Worm (Caenorhabditis elegans) whole organism, L3 larva: Measurements from ENCODE around the gene cutl-12.

Experiments used
- R02D3.7 ChIP-seq: fragments of 150-350 bp; optimal IDR thresholded peaks from 2 replicates; lab custom pipeline; 2014; ENCODE audit warnings: missing biosample characterization, missing genetic modification characterization
- aly-2 ChIP-seq: fragments of 150-350 bp; optimal IDR thresholded peaks from 2 replicates; lab custom pipeline; 2014; ENCODE audit warnings: missing biosample characterization, missing genetic modification characterization
- ama-1 ChIP-seq: fragments of 150-350 bp; optimal IDR thresholded peaks from 2 replicates; lab custom pipeline; 2018
- ceh-28 ChIP-seq: fragments of 150-350 bp; optimal IDR thresholded peaks from 2 replicates; lab custom pipeline; 2014; ENCODE audit warnings: missing biosample characterization, missing genetic modification reagents, missing genetic modification characterization
- ceh-9 ChIP-seq: sonication (generic microtip); optimal IDR thresholded peaks from 2 replicates; lab custom pipeline; 2018; ENCODE audit warnings: missing biosample characterization, missing genetic modification characterization
- daf-12 ChIP-seq: fragments of 150-350 bp; optimal IDR thresholded peaks from 2 replicates; lab custom pipeline; 2014; ENCODE audit warnings: missing biosample characterization, missing genetic modification reagents, missing genetic modification characterization
- egl-27 ChIP-seq: sonication (generic microtip); optimal IDR thresholded peaks from 4 replicates; lab custom pipeline; 2017; ENCODE audit warnings: missing biosample characterization, missing genetic modification reagents, missing genetic modification characterization
- egl-5 ChIP-seq: fragments of 150-350 bp; optimal IDR thresholded peaks from 2 replicates; lab custom pipeline; 2017; ENCODE audit warnings: missing biosample characterization, missing genetic modification reagents, missing genetic modification characterization, inconsistent platforms
- elt-1 ChIP-seq: fragments of 150-350 bp; optimal IDR thresholded peaks from 2 replicates; lab custom pipeline; 2014; ENCODE audit warnings: missing biosample characterization, missing genetic modification characterization
- elt-2 ChIP-seq: sonication (generic microtip); optimal IDR thresholded peaks from 2 replicates; lab custom pipeline; 2016; ENCODE audit warnings: missing genetic modification reagents, mild to moderate bottlenecking, missing genetic modification characterization, missing compliant biosample characterization
- elt-3 ChIP-seq, 3 experiments: fragments of 150-350 bp in 1 of 3; sonication (generic microtip) in 2 of 3; optimal IDR thresholded peaks; 2 replicates in 2 of 3; 4 replicates in 1 of 3; lab custom pipeline; 2014 to 2017; ENCODE audit warnings: missing biosample characterization in 3 of 3, missing genetic modification characterization in 3 of 3
- fkh-10 ChIP-seq: sonication (generic microtip); optimal IDR thresholded peaks from 2 replicates; lab custom pipeline; 2017; ENCODE audit warnings: missing biosample characterization, missing genetic modification reagents, missing genetic modification characterization
- jun-1 ChIP-seq: fragments of 150-350 bp; optimal IDR thresholded peaks from 2 replicates; lab custom pipeline; 2014; ENCODE audit warnings: missing biosample characterization, missing genetic modification reagents, missing genetic modification characterization
- lin-15B ChIP-seq: fragments of 150-350 bp; optimal IDR thresholded peaks from 2 replicates; lab custom pipeline; 2014; ENCODE audit warnings: missing biosample characterization, missing genetic modification characterization
- lin-39 ChIP-seq: fragments of 150-350 bp; optimal IDR thresholded peaks from 2 replicates; lab custom pipeline; 2018; ENCODE audit warnings: missing biosample characterization, missing genetic modification reagents, missing genetic modification characterization
- lsy-12 ChIP-seq: sonication (generic microtip); optimal IDR thresholded peaks from 2 replicates; lab custom pipeline; 2016; ENCODE audit warnings: mild to moderate bottlenecking, missing genetic modification characterization, missing compliant biosample characterization
- mdl-1 ChIP-seq: fragments of 150-350 bp; optimal IDR thresholded peaks from 2 replicates; lab custom pipeline; 2014; ENCODE audit warnings: missing biosample characterization, missing genetic modification characterization
- mml-1 ChIP-seq: fragments of 150-350 bp; sonication (generic microtip); optimal IDR thresholded peaks from 3 replicates; lab custom pipeline; 2014; ENCODE audit warnings: missing biosample characterization, missing genetic modification characterization
- nfya-1 ChIP-seq: sonication (generic microtip); optimal IDR thresholded peaks from 2 replicates; lab custom pipeline; 2017; ENCODE audit warnings: missing genetic modification characterization, mild to moderate bottlenecking, missing compliant biosample characterization, antibody characterized with exemption, moderate library complexity; ENCODE audit not compliant: insufficient read depth
- nhr-12 ChIP-seq: fragments of 150-350 bp; optimal IDR thresholded peaks from 2 replicates; lab custom pipeline; 2014; ENCODE audit warnings: missing biosample characterization, missing genetic modification characterization
- nhr-237 ChIP-seq: fragments of 150-350 bp; optimal IDR thresholded peaks from 2 replicates; lab custom pipeline; 2014; ENCODE audit warnings: missing biosample characterization, missing genetic modification characterization
- nhr-43 ChIP-seq: sonication (generic microtip); optimal IDR thresholded peaks from 2 replicates; lab custom pipeline; 2016; ENCODE audit warnings: mild to moderate bottlenecking, missing genetic modification characterization, missing compliant biosample characterization; ENCODE audit not compliant: poor library complexity, severe bottlenecking
- nhr-67 ChIP-seq: fragments of 150-350 bp; optimal IDR thresholded peaks from 2 replicates; lab custom pipeline; 2014; ENCODE audit warnings: missing biosample characterization, missing genetic modification characterization
- nhr-76 ChIP-seq: fragments of 150-350 bp; sonication (generic microtip); optimal IDR thresholded peaks from 5 replicates; lab custom pipeline; 2014; ENCODE audit warnings: missing biosample characterization, missing genetic modification characterization
- nhr-77 ChIP-seq: fragments of 150-350 bp; optimal IDR thresholded peaks from 2 replicates; lab custom pipeline; 2014; ENCODE audit warnings: missing biosample characterization, missing genetic modification characterization
- pha-4 ChIP-seq: fragments of 150-350 bp; optimal IDR thresholded peaks from 2 replicates; lab custom pipeline; 2014; ENCODE audit warnings: missing biosample characterization, missing genetic modification reagents, missing genetic modification characterization
- pqm-1 ChIP-seq: fragments of 150-350 bp; optimal IDR thresholded peaks from 2 replicates; lab custom pipeline; 2017; ENCODE audit warnings: missing biosample characterization, missing genetic modification characterization, inconsistent platforms
- sea-2 ChIP-seq: fragments of 150-350 bp; sonication (generic microtip); optimal IDR thresholded peaks from 4 replicates; lab custom pipeline; 2014; ENCODE audit warnings: missing biosample characterization, missing genetic modification reagents, missing genetic modification characterization
- skn-1 ChIP-seq: fragments of 150-350 bp; optimal IDR thresholded peaks from 2 replicates; lab custom pipeline; 2014; ENCODE audit warnings: missing biosample characterization, missing genetic modification characterization
- snpc-4 ChIP-seq: fragments of 150-350 bp; optimal IDR thresholded peaks from 2 replicates; lab custom pipeline; 2014; ENCODE audit warnings: missing biosample characterization, missing genetic modification characterization
- tbx-2 ChIP-seq: sonication (generic microtip); optimal IDR thresholded peaks from 2 replicates; lab custom pipeline; 2016; ENCODE audit warnings: mild to moderate bottlenecking, missing genetic modification characterization, missing compliant biosample characterization
- unc-39 ChIP-seq: sonication (generic microtip); optimal IDR thresholded peaks from 4 replicates; lab custom pipeline; 2017; ENCODE audit warnings: missing biosample characterization, missing genetic modification characterization
- unc-62 ChIP-seq: fragments of 150-350 bp; sonication (generic microtip); optimal IDR thresholded peaks from 4 replicates; lab custom pipeline; 2014; ENCODE audit warnings: missing biosample characterization, missing genetic modification reagents, missing genetic modification characterization
- zag-1 ChIP-seq: fragments of 150-350 bp; optimal IDR thresholded peaks from 2 replicates; lab custom pipeline; 2014; ENCODE audit warnings: missing biosample characterization, missing genetic modification characterization
- ztf-11 ChIP-seq: fragments of 150-350 bp; optimal IDR thresholded peaks from 2 replicates; lab custom pipeline; 2014; ENCODE audit warnings: missing biosample characterization, missing genetic modification characterization

The cutl-12 gene

ce11 chrII:8626598-8626997 is 7.7 kb downstream of the cutl-12 start:
- TF ChIP-seq nhr-76 (no peak), fkh-10 (no peak), snpc-4 (tag; lab: Kevin White, UChicago) (no peak), lsy-12 (tag; lab: Kevin White, UChicago) (no peak), pha-4 (peak; percentile 48)

DNA sequence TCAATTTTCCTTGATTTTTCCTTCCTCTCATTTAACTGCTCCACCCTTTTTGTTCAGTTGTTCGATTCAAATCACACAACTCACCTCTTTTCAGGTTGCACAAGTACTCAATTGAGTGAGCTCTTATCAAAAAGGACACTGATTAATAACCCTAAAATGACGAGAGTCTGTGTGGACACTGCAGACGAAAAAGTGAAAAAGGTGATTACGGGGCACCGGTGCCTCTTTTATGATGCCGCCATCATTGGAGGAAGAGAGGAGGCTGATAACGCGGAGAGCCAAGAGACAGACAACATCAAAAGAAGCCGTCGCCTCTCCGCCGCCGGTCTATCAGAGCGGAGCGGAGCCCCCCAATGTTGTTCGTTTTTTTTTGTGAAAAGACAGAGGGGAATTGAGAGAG is 9.1 kb downstream of the cutl-12 start, which contains the start of gene sptf-2:
Gene sptf-2, plus strand, starts transcription at position 297 of the 400 bp plus-strand sequence.
- peak; percentile 88 for TF ChIP-seq pqm-1
- TF ChIP-seq R02D3.7 = no peak
- TF ChIP-seq snpc-4 (tag; lab: Kevin White, UChicago) = no peak
- peak; percentile 75 for TF ChIP-seq jun-1
- TF ChIP-seq nhr-76 = no peak
- peak; percentile 34 for TF ChIP-seq pha-4
- TF ChIP-seq nhr-237 (tag; lab: Kevin White, UChicago) = no peak
- peak; percentile 16 for TF ChIP-seq nfya-1 (tag; lab: Kevin White, UChicago)
- TF ChIP-seq skn-1 = peak; percentile 17
- peak; percentile 98 for TF ChIP-seq elt-2 (tag; lab: Kevin White, UChicago)
- no peak for TF ChIP-seq elt-1
- TF ChIP-seq, all 47 proteins: peak for 6

DNA sequence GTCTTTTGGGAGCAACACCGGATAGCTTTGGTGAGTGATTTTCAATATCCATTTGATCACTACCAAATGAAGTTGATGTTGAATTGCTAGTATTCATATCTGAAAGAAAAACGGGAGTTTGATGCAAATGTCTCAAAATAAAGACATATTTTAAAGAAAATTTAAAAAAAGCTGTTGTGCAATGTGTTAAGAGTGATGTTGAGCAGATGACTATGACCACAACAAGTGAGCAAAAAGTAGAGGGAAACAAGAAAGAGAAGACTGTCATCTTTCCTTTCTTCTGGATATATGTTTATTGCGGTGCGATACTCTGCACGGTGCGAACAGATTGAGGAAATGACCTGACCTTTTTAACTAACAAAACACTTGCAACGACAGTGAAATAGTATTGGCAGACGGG is 10.9 kb downstream of the cutl-12 start, which contains the start of gene T22C8.4:
Gene T22C8.4, minus strand, starts transcription at position 101 of the 400 bp plus-strand sequence.
- no peak for TF ChIP-seq pqm-1
- TF ChIP-seq nhr-67 = no peak
- no peak for TF ChIP-seq unc-62 (GFP tag; lab: Kevin White, UChicago)
- TF ChIP-seq lsy-12 (tag; lab: Kevin White, UChicago) = no peak
- TF ChIP-seq egl-27 = no peak
- no peak for TF ChIP-seq lin-39 (tag; lab: Kevin White, UChicago)
- TF ChIP-seq jun-1 = no peak
- no peak for TF ChIP-seq mml-1
- no peak for TF ChIP-seq ama-1 (lab: Kevin White, UChicago)
- TF ChIP-seq tbx-2 = no peak
- no peak for TF ChIP-seq mdl-1 (tag; lab: Kevin White, UChicago)
- no peak for TF ChIP-seq lin-15B (tag; lab: Kevin White, UChicago)
- TF ChIP-seq daf-12 = no peak

ce11 chrII:8621883-8622282 is 12.4 kb downstream of the cutl-12 start, which contains the start of gene T22C8.3:
T22C8.3 (minus strand) TSS chrII:8621983.
- TF ChIP-seq ceh-28 (tag; lab: Kevin White, UChicago) (no peak), pha-4 (peak; percentile 10)
- TF ChIP-seq, all 47 proteins: peak for 1

- TF ChIP-seq skn-1 = no peak
- TF ChIP-seq ceh-9 (tag; lab: Kevin White, UChicago) = no peak
- TF ChIP-seq snpc-4 (tag; lab: Kevin White, UChicago) = no peak
- no peak for TF ChIP-seq nhr-12 (tag; lab: Kevin White, UChicago)
- no peak for TF ChIP-seq R02D3.7
- no peak for TF ChIP-seq zag-1
- TF ChIP-seq nhr-77 = no peak
- TF ChIP-seq nhr-43 = no peak
Observed at ce11 chrII:8617516-8617915, 16.8 kb downstream of the cutl-12 start, which contains the start of gene chhy-1. chhy-1 (minus strand) TSS chrII:8617616.

DNA sequence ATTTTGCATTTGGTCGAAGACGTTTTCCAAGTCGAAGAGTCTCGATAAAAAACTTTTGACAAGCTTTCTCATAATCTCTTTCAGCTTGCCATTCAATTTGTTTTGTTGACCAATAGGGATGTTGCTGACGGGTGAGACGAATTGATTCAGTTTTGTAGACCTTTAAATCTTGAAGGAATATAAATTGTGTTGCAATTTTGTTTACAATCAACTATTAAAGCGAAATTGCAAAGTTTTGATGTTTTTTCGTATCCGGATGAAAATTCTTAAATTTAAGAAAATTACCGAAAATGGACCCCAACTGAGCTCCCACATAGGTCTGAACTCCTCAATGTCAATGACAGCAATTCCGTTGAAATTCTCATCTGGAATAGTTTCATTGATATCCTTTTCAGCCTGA is 18.1 kb downstream of the cutl-12 start:
- no peak for TF ChIP-seq ceh-28 (tag; lab: Kevin White, UChicago)
- no peak for TF ChIP-seq nfya-1 (tag; lab: Kevin White, UChicago)
- TF ChIP-seq egl-27 = no peak
- TF ChIP-seq unc-39 (tag; lab: Kevin White, UChicago) = no peak
- TF ChIP-seq ceh-9 (tag; lab: Kevin White, UChicago) = no peak
- TF ChIP-seq snpc-4 (tag; lab: Kevin White, UChicago) = no peak
- TF ChIP-seq sea-2 = no peak
- no peak for TF ChIP-seq ama-1 (lab: Kevin White, UChicago)
- TF ChIP-seq fkh-10 = no peak
- no peak for TF ChIP-seq ztf-11
- TF ChIP-seq aly-2 (tag; lab: Kevin White, UChicago) = no peak
- no peak for TF ChIP-seq elt-1
- TF ChIP-seq elt-3 (tag; optimal IDR thresholded peaks at IDR 0.05; lab: Kevin White, UChicago) = no peak
- no peak for TF ChIP-seq egl-5 (tag; lab: Kevin White, UChicago)
- TF ChIP-seq, all 47 proteins: peak for 0
